Fruit fly (Drosophila melanogaster) whole organism, prepupa: ENCODE measurements around the gene GstD2.

ENCODE experiments used
- Blimp-1 ChIP-seq: fragments of 200-800 bp; sonication (Bioruptor generic); optimal IDR thresholded peaks from 3 replicates; lab custom pipeline; 2017; ENCODE audit warnings: missing biosample characterization, missing genetic modification characterization, mild to moderate bottlenecking, moderate library complexity, missing genetic modification reagents
- CG31627 ChIP-seq: fragments of 200-800 bp; sonication (Bioruptor generic); optimal IDR thresholded peaks from 3 replicates; lab custom pipeline; 2016; ENCODE audit warnings: missing biosample characterization, missing genetic modification characterization
- CG8632 ChIP-seq: fragments of 200-800 bp; sonication (Bioruptor generic); optimal IDR thresholded peaks from 3 replicates; lab custom pipeline; 2016; ENCODE audit warnings: missing biosample characterization, missing genetic modification characterization
- CG9139 ChIP-seq: fragments of 200-800 bp; sonication (Bioruptor generic); optimal IDR thresholded peaks from 3 replicates; lab custom pipeline; 2017; ENCODE audit warnings: missing biosample characterization, mild to moderate bottlenecking, missing genetic modification characterization
- Eip78C ChIP-seq: fragments of 200-800 bp; sonication (Bioruptor generic); peaks from one replicate; lab custom pipeline; 2016; ENCODE audit warnings: missing biosample characterization, missing genetic modification characterization
- Hr39 ChIP-seq: fragments of 200-800 bp; sonication (Bioruptor generic); optimal IDR thresholded peaks from 2 replicates; lab custom pipeline; 2016; ENCODE audit warnings: missing biosample characterization, missing genetic modification characterization
- achi ChIP-seq: fragments of 200-800 bp; sonication (Bioruptor generic); optimal IDR thresholded peaks from 3 replicates; lab custom pipeline; 2016; ENCODE audit warnings: missing biosample characterization, missing genetic modification characterization
- dsx ChIP-seq: fragments of 200-800 bp; optimal IDR thresholded peaks from 3 replicates; lab custom pipeline; 2019; ENCODE audit warnings: missing biosample characterization, mild to moderate bottlenecking, missing genetic modification characterization, moderate library complexity; ENCODE audit not compliant: poor library complexity, severe bottlenecking
- pdm3 ChIP-seq: fragments of 200-800 bp; sonication (Bioruptor generic); optimal IDR thresholded peaks from 3 replicates; lab custom pipeline; 2016; ENCODE audit warnings: missing biosample characterization, missing genetic modification characterization
- vri ChIP-seq: fragments of 200-800 bp; sonication (Bioruptor generic); optimal IDR thresholded peaks from 3 replicates; lab custom pipeline; 2016; ENCODE audit warnings: missing biosample characterization, mild to moderate bottlenecking, missing genetic modification characterization

- TF ChIP-seq CG31627 (GFP tag; lab: Kevin White, UChicago) (no peak), CG8632 (GFP tag; lab: Kevin White, UChicago) (no peak), pdm3 (GFP tag; lab: Kevin White, UChicago) (no peak), dsx (GFP tag; lab: Kevin White, UChicago) (no peak), Hr39 (GFP tag; lab: Kevin White, UChicago) (no peak), Eip78C (GFP tag; lab: Kevin White, UChicago) (no peak), CG9139 (GFP tag; lab: Kevin White, UChicago) (no peak), vri (GFP tag; lab: Kevin White, UChicago) (no peak), Blimp-1 (GFP tag; lab: Kevin White, UChicago) (no peak), achi (GFP tag; lab: Kevin White, UChicago) (no peak)
Observed at dm6 chr3R:12405928-12406234, 34.1 kb downstream of the GstD2 start, which contains the start of gene Cyp9f2.
